Worm (Caenorhabditis elegans) whole organism, young adult: ENCODE measurements around the gene F07A11.1.
A peak's percentile ranks its signal among the peaks of the same experiment; 100 is the strongest.

Experiments used
- C17E4.6 ChIP-seq: fragments of 200-800 bp; sonication (Bioruptor generic); IDR thresholded peaks from 2 replicates; pipeline ENCODE4 v1.3.6; 2022; ENCODE audit warnings: missing genetic modification reagents, missing genetic modification characterization, missing compliant biosample characterization
- D2030.7 ChIP-seq: fragments of 200-800 bp; sonication (Bioruptor generic); IDR thresholded peaks from 2 replicates; pipeline ENCODE4 v1.3.6; 2022; ENCODE audit warnings: missing genetic modification reagents, missing genetic modification characterization, missing compliant biosample characterization
- F10E7.11 ChIP-seq: sonication (generic microtip); optimal IDR thresholded peaks from 2 replicates; lab custom pipeline; 2017; ENCODE audit warnings: mild to moderate bottlenecking, missing genetic modification characterization, moderate library complexity, missing compliant biosample characterization
- F23B12.7 ChIP-seq: sonication (generic microtip); optimal IDR thresholded peaks from 2 replicates; lab custom pipeline; 2017; ENCODE audit warnings: missing genetic modification characterization, mild to moderate bottlenecking, missing compliant biosample characterization, antibody characterized with exemption, moderate library complexity; ENCODE audit not compliant: insufficient read depth
- F33H1.4 ChIP-seq: fragments of 200-800 bp; sonication (Bioruptor generic); IDR thresholded peaks from 2 replicates; pipeline ENCODE4 v1.3.6; 2022; ENCODE audit warnings: missing genetic modification reagents, missing genetic modification characterization, missing compliant biosample characterization
- F37B4.10 ChIP-seq: fragments of 200-800 bp; sonication (Bioruptor generic); IDR thresholded peaks from 2 replicates; pipeline ENCODE4 v1.3.6; 2022; ENCODE audit warnings: missing genetic modification characterization, missing compliant biosample characterization
- F57A8.1 ChIP-seq: fragments of 200-800 bp; sonication (Bioruptor generic); optimal IDR thresholded peaks from 2 replicates; lab custom pipeline; 2018; ENCODE audit warnings: mild to moderate bottlenecking, missing genetic modification characterization, moderate library complexity, missing compliant biosample characterization
- K11D2.4 ChIP-seq: fragments of 200-800 bp; sonication (Bioruptor generic); IDR thresholded peaks from 2 replicates; pipeline ENCODE4 v1.3.6; 2022; ENCODE audit warnings: missing genetic modification reagents, missing genetic modification characterization, missing compliant biosample characterization
- T26A5.8 ChIP-seq: sonication (generic microtip); optimal IDR thresholded peaks from 2 replicates; lab custom pipeline; 2016; ENCODE audit warnings: missing genetic modification characterization, missing compliant biosample characterization
- Y53G8AR.9 ChIP-seq: fragments of 200-800 bp; sonication (Bioruptor generic); conservative IDR thresholded peaks from 2 replicates; pipeline ENCODE4 v1.3.6; 2022; ENCODE audit warnings: missing genetic modification reagents, missing genetic modification characterization, missing compliant biosample characterization
- athp-1 ChIP-seq: sonication (generic microtip); optimal IDR thresholded peaks from 2 replicates; lab custom pipeline; 2017; ENCODE audit warnings: mild to moderate bottlenecking, missing genetic modification characterization, missing compliant biosample characterization
- attf-3 ChIP-seq: fragments of 200-800 bp; sonication (Bioruptor generic); conservative IDR thresholded peaks from 2 replicates; pipeline ENCODE4 v1.3.6; 2022; ENCODE audit warnings: missing genetic modification reagents, missing genetic modification characterization, missing compliant biosample characterization
- attf-5 ChIP-seq: fragments of 200-800 bp; sonication (Bioruptor generic); optimal IDR thresholded peaks from 2 replicates; lab custom pipeline; 2018; ENCODE audit warnings: mild to moderate bottlenecking, missing genetic modification characterization, missing compliant biosample characterization
- bed-1 ChIP-seq: fragments of 200-800 bp; sonication (Bioruptor generic); IDR thresholded peaks from 2 replicates; pipeline ENCODE4 v1.3.6; 2022; ENCODE audit warnings: missing genetic modification reagents, missing genetic modification characterization, missing compliant biosample characterization
- ccch-3 ChIP-seq: fragments of 200-800 bp; sonication (Bioruptor generic); optimal IDR thresholded peaks from 2 replicates; lab custom pipeline; 2018; ENCODE audit warnings: mild to moderate bottlenecking, missing genetic modification characterization, missing compliant biosample characterization
- cebp-1 ChIP-seq, 2 experiments: fragments of 200-800 bp in 1 of 2; sonication (Bioruptor generic) in 1 of 2; sonication (generic microtip) in 1 of 2; IDR thresholded peaks in 1 of 2; optimal IDR thresholded peaks in 1 of 2; 2 replicates each; pipeline versions ENCODE4 v1.3.6 to Lab custom; 2017 to 2022; ENCODE audit warnings: missing compliant biosample characterization in 2 of 2, missing genetic modification characterization in 2 of 2, mild to moderate bottlenecking in 1 of 2, missing genetic modification reagents in 1 of 2, moderate library complexity in 1 of 2
- ceh-100 ChIP-seq: fragments of 200-800 bp; sonication (Bioruptor generic); IDR thresholded peaks from 2 replicates; pipeline ENCODE4 v1.3.6; 2022; ENCODE audit warnings: missing genetic modification reagents, missing genetic modification characterization, missing compliant biosample characterization
- ceh-58 ChIP-seq: fragments of 200-800 bp; sonication (Bioruptor generic); IDR thresholded peaks from 2 replicates; pipeline ENCODE4 v1.3.6; 2022; ENCODE audit warnings: missing genetic modification characterization, missing compliant biosample characterization
- ceh-91 ChIP-seq: fragments of 200-800 bp; sonication (Bioruptor generic); IDR thresholded peaks from 2 replicates; pipeline ENCODE4 v1.3.6; 2022; ENCODE audit warnings: missing genetic modification reagents, missing genetic modification characterization, missing compliant biosample characterization
- chd-7 ChIP-seq: sonication (generic microtip); optimal IDR thresholded peaks from 2 replicates; lab custom pipeline; 2016; ENCODE audit warnings: mild to moderate bottlenecking, missing genetic modification characterization, moderate library complexity, missing compliant biosample characterization
- egl-18 ChIP-seq: fragments of 200-800 bp; sonication (Bioruptor generic); IDR thresholded peaks from 2 replicates; pipeline ENCODE4 v1.3.6; 2022; ENCODE audit warnings: missing genetic modification reagents, missing genetic modification characterization, missing compliant biosample characterization
- egl-44 ChIP-seq: fragments of 200-800 bp; sonication (Bioruptor generic); IDR thresholded peaks from 2 replicates; pipeline ENCODE4 v1.3.6; 2022; ENCODE audit warnings: missing genetic modification reagents, missing genetic modification characterization, missing compliant biosample characterization
- egrh-3 ChIP-seq: fragments of 200-800 bp; sonication (Bioruptor generic); IDR thresholded peaks from 2 replicates; pipeline ENCODE4 v1.3.6; 2022; ENCODE audit warnings: missing genetic modification reagents, missing genetic modification characterization, missing compliant biosample characterization
- ets-4 ChIP-seq: fragments of 200-800 bp; sonication (Bioruptor generic); optimal IDR thresholded peaks from 2 replicates; lab custom pipeline; 2018; ENCODE audit warnings: mild to moderate bottlenecking, missing genetic modification characterization, missing compliant biosample characterization
- hmg-20 ChIP-seq: fragments of 200-800 bp; sonication (Bioruptor generic); IDR thresholded peaks from 2 replicates; pipeline ENCODE4 v1.3.6; 2022; ENCODE audit warnings: missing genetic modification reagents, missing genetic modification characterization, missing compliant biosample characterization
- let-607 ChIP-seq, 2 experiments: fragments of 200-800 bp in 1 of 2; sonication (Bioruptor generic) in 1 of 2; sonication (generic microtip) in 1 of 2; optimal IDR thresholded peaks; 2 replicates each; lab custom pipeline; 2016 to 2018; ENCODE audit warnings: mild to moderate bottlenecking in 2 of 2, missing compliant biosample characterization in 2 of 2, missing genetic modification characterization in 2 of 2, moderate library complexity in 2 of 2, missing genotype in 1 of 2
- lin-54 ChIP-seq: fragments of 200-800 bp; sonication (Bioruptor generic); optimal IDR thresholded peaks from 2 replicates; lab custom pipeline; 2018; ENCODE audit warnings: mild to moderate bottlenecking, missing genetic modification characterization, missing compliant biosample characterization
- lsl-1 ChIP-seq: fragments of 200-800 bp; sonication (Bioruptor generic); optimal IDR thresholded peaks from 2 replicates; lab custom pipeline; 2018; ENCODE audit warnings: mild to moderate bottlenecking, missing genetic modification characterization, moderate library complexity, missing compliant biosample characterization
- lsy-27 ChIP-seq: sonication (generic microtip); optimal IDR thresholded peaks from 2 replicates; lab custom pipeline; 2017; ENCODE audit warnings: missing genetic modification characterization, mild to moderate bottlenecking, missing compliant biosample characterization, antibody characterized with exemption, missing genotype, borderline replicate concordance; ENCODE audit not compliant: insufficient read depth
- madf-10 ChIP-seq: sonication (generic microtip); optimal IDR thresholded peaks from 2 replicates; lab custom pipeline; 2016; ENCODE audit warnings: mild to moderate bottlenecking, missing genetic modification characterization, missing compliant biosample characterization
- madf-6 ChIP-seq: fragments of 200-800 bp; sonication (Bioruptor generic); IDR thresholded peaks from 2 replicates; pipeline ENCODE4 v1.3.6; 2022; ENCODE audit warnings: missing genetic modification reagents, missing genetic modification characterization, missing compliant biosample characterization
- mel-28 ChIP-seq: sonication (generic microtip); optimal IDR thresholded peaks from 2 replicates; lab custom pipeline; 2016; ENCODE audit warnings: borderline replicate concordance, mild to moderate bottlenecking, missing genetic modification characterization, missing compliant biosample characterization
- nfya-2 ChIP-seq: fragments of 200-800 bp; sonication (Bioruptor generic); IDR thresholded peaks from 2 replicates; pipeline ENCODE4 v1.3.6; 2022; ENCODE audit warnings: missing genetic modification reagents, missing genetic modification characterization, missing compliant biosample characterization
- nfyb-1 ChIP-seq: fragments of 200-800 bp; sonication (Bioruptor generic); IDR thresholded peaks from 2 replicates; pipeline ENCODE4 v1.3.6; 2022; ENCODE audit warnings: missing genetic modification reagents, missing genetic modification characterization, missing compliant biosample characterization
- nhr-179 ChIP-seq: sonication (generic microtip); optimal IDR thresholded peaks from 2 replicates; lab custom pipeline; 2016; ENCODE audit warnings: mild to moderate bottlenecking, missing genetic modification characterization, missing compliant biosample characterization
- nhr-80 ChIP-seq: sonication (generic microtip); optimal IDR thresholded peaks from 2 replicates; lab custom pipeline; 2016; ENCODE audit warnings: missing genetic modification characterization, missing compliant biosample characterization
- pha-4 ChIP-seq: fragments of 150-350 bp; sonication (generic microtip); optimal IDR thresholded peaks from 2 replicates; lab custom pipeline; 2014; ENCODE audit warnings: missing biosample characterization, missing genetic modification reagents, missing genetic modification characterization
- rec-8 ChIP-seq, 2 experiments: sonication (generic microtip); optimal IDR thresholded peaks; 2 replicates each; lab custom pipeline; 2016; ENCODE audit warnings: mild to moderate bottlenecking in 2 of 2, missing genetic modification characterization in 2 of 2, missing genetic modification reagents in 2 of 2, missing genotype in 2 of 2, missing biosample characterization in 1 of 2, missing compliant biosample characterization in 1 of 2, moderate library complexity in 1 of 2
- rpc-1 ChIP-seq, 2 experiments: fragments of 150-350 bp in 1 of 2; sonication (generic microtip) in 1 of 2; optimal IDR thresholded peaks; 2 replicates each; lab custom pipeline; 2014 to 2018; ENCODE audit warnings: missing biosample characterization in 1 of 2, missing genetic modification characterization in 1 of 2, missing genetic modification reagents in 1 of 2, missing genotype in 1 of 2
- tbx-9 ChIP-seq: sonication (generic microtip); optimal IDR thresholded peaks from 2 replicates; lab custom pipeline; 2016; ENCODE audit warnings: borderline replicate concordance, missing genetic modification characterization, inconsistent platforms, missing compliant biosample characterization
- unc-62 ChIP-seq: fragments of 150-350 bp; optimal IDR thresholded peaks from 2 replicates; lab custom pipeline; 2014; ENCODE audit warnings: missing biosample characterization, missing genetic modification reagents, missing genetic modification characterization
- ztf-18 ChIP-seq: sonication (generic microtip); optimal IDR thresholded peaks from 2 replicates; lab custom pipeline; 2016; ENCODE audit warnings: missing genotype, mild to moderate bottlenecking, missing genetic modification characterization, missing compliant biosample characterization
- ztf-22 ChIP-seq: fragments of 200-800 bp; sonication (Bioruptor generic); optimal IDR thresholded peaks from 2 replicates; lab custom pipeline; 2018; ENCODE audit warnings: mild to moderate bottlenecking, missing genetic modification characterization, moderate library complexity, missing compliant biosample characterization
- ztf-28 ChIP-seq: fragments of 200-800 bp; sonication (Bioruptor generic); IDR thresholded peaks from 2 replicates; pipeline ENCODE4 v1.3.6; 2022; ENCODE audit warnings: missing genetic modification reagents, missing genetic modification characterization, missing compliant biosample characterization
- ztf-3 ChIP-seq: fragments of 200-800 bp; sonication (Bioruptor generic); optimal IDR thresholded peaks from 2 replicates; lab custom pipeline; 2018; ENCODE audit warnings: mild to moderate bottlenecking, missing genetic modification characterization, missing compliant biosample characterization

The F07A11.1 gene

DNA sequence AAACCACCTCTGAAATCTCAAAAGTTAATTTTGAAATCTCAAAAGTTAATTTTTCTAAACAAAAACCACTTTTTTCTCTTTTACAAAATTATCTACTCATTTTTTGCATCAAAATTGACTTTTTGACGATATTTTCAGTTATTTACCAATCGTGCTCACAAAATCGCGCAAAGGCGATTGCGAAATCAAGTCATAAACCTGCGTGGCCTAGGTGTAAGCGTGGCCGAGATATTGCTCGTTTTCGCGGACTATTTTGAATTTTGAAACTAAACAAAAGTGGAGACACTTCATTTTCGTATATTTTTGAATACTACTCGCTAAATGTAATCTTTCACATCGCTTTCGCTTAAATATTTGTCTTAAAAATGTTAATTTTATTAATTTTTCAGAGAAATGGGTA is 13.6 kb downstream of the F07A11.1 start, which contains the start of gene smc-6:
smc-6 (plus strand) TSS at position 390 of the 400 bp plus-strand sequence.
- TF ChIP-seq cebp-1 (GFP tag; IDR thresholded peaks at IDR 0.05; lab: Robert Waterston, UW): peak; percentile 96
- TF ChIP-seq cebp-1 (tag; optimal IDR thresholded peaks at IDR 0.05; lab: Kevin White, UChicago): peak; percentile 99
- no peak for TF ChIP-seq unc-62
- no peak for TF ChIP-seq egl-44 (GFP tag; lab: Robert Waterston, UW)
- peak; percentile 28 for TF ChIP-seq nhr-80 (tag; lab: Kevin White, UChicago)
- TF ChIP-seq attf-5 (GFP tag; lab: Kevin White, UChicago): peak; percentile 77
- no peak for TF ChIP-seq ceh-100 (GFP tag; lab: Robert Waterston, UW)
- no peak for TF ChIP-seq ccch-3 (GFP tag; lab: Kevin White, UChicago)
- TF ChIP-seq egrh-3 (GFP tag; lab: Robert Waterston, UW): no peak

- TF ChIP-seq unc-62: no peak
- no peak for TF ChIP-seq rpc-1 (optimal IDR thresholded peaks at IDR 0.05; lab: Kevin White, UChicago)
- TF ChIP-seq rpc-1 (tag; optimal IDR thresholded peaks at IDR 0.05; lab: Kevin White, UChicago): no peak
- TF ChIP-seq D2030.7 (GFP tag; lab: Robert Waterston, UW): peak; percentile 94
- no peak for TF ChIP-seq tbx-9 (tag; lab: Kevin White, UChicago)
- TF ChIP-seq F10E7.11 (tag; lab: Kevin White, UChicago): no peak
- no peak for TF ChIP-seq bed-1 (GFP tag; lab: Robert Waterston, UW)
- no peak for TF ChIP-seq madf-10 (tag; lab: Kevin White, UChicago)
- TF ChIP-seq nfyb-1: no peak
- TF ChIP-seq madf-6: peak; percentile 99
- TF ChIP-seq attf-5 (GFP tag; lab: Kevin White, UChicago): no peak
- no peak for TF ChIP-seq egl-18 (GFP tag; lab: Robert Waterston, UW)
- no peak for TF ChIP-seq mel-28 (tag; lab: Kevin White, UChicago)
- TF ChIP-seq lsy-27 (tag; lab: Kevin White, UChicago): no peak
- peak; percentile 95 for TF ChIP-seq ceh-91 (GFP tag; lab: Robert Waterston, UW)
- no peak for TF ChIP-seq K11D2.4 (GFP tag; lab: Robert Waterston, UW)
- no peak for TF ChIP-seq C17E4.6 (GFP tag; lab: Robert Waterston, UW)
- no peak for TF ChIP-seq F23B12.7 (tag; lab: Kevin White, UChicago)
- no peak for TF ChIP-seq pha-4 (tag; lab: Kevin White, UChicago)
- peak; percentile 96 for TF ChIP-seq F33H1.4 (GFP tag; lab: Robert Waterston, UW)
- TF ChIP-seq F57A8.1: no peak
- no peak for TF ChIP-seq ztf-3 (GFP tag; lab: Kevin White, UChicago)
- TF ChIP-seq lin-54 (GFP tag; lab: Kevin White, UChicago): peak; percentile 80
- TF ChIP-seq ztf-28 (GFP tag; lab: Robert Waterston, UW): no peak
- TF ChIP-seq athp-1 (tag; lab: Kevin White, UChicago): peak; percentile 13
- no peak for TF ChIP-seq ztf-22 (GFP tag; lab: Kevin White, UChicago)
- no peak for TF ChIP-seq let-607 (tag; optimal IDR thresholded peaks at IDR 0.05; lab: Kevin White, UChicago)
- TF ChIP-seq chd-7 (tag; lab: Kevin White, UChicago): no peak
- TF ChIP-seq ets-4 (GFP tag; lab: Kevin White, UChicago): no peak
- no peak for TF ChIP-seq hmg-20 (GFP tag; lab: Robert Waterston, UW)
- no peak for TF ChIP-seq nhr-80 (tag; lab: Kevin White, UChicago)
- TF ChIP-seq nhr-179 (tag; lab: Kevin White, UChicago): no peak
- TF ChIP-seq ceh-58 (GFP tag; lab: Robert Waterston, UW): no peak
- TF ChIP-seq Y53G8AR.9 (GFP tag; lab: Robert Waterston, UW): no peak
- TF ChIP-seq F37B4.10: no peak
- TF ChIP-seq ztf-18 (tag; lab: Kevin White, UChicago): peak; percentile 33
- no peak for TF ChIP-seq rec-8 (tag; optimal IDR thresholded peaks at IDR 0.05; lab: Kevin White, UChicago)
- TF ChIP-seq T26A5.8: no peak
- no peak for TF ChIP-seq cebp-1 (GFP tag; IDR thresholded peaks at IDR 0.05; lab: Robert Waterston, UW)
- no peak for TF ChIP-seq cebp-1 (tag; optimal IDR thresholded peaks at IDR 0.05; lab: Kevin White, UChicago)
- no peak for TF ChIP-seq attf-3 (GFP tag; lab: Robert Waterston, UW)
- TF ChIP-seq nfya-2 (GFP tag; lab: Robert Waterston, UW): no peak
- TF ChIP-seq lsl-1: peak; percentile 99
Observed at ce11 chrII:11577861-11578260, 14.1 kb downstream of the F07A11.1 start.
